Fruit fly (Drosophila melanogaster) whole organism, embryonic: ENCODE data around the gene tst.

Experiments
- Ada2b ChIP-seq: fragments of 200-800 bp; sonication (Bioruptor generic); IDR thresholded peaks from 2 replicates; pipeline ENCODE4 v1.3.6; 2022; ENCODE audit warnings: missing biosample characterization, missing genetic modification characterization
- Atf-2 ChIP-seq: fragments of 200-800 bp; sonication (Bioruptor generic); optimal IDR thresholded peaks from 2 replicates; lab custom pipeline; 2016; ENCODE audit warnings: missing biosample characterization, missing genetic modification characterization
- Atf6 ChIP-seq: fragments of 200-800 bp; sonication (Bioruptor generic); IDR thresholded peaks from 2 replicates; pipeline ENCODE4 v1.3.6; 2022; ENCODE audit warnings: missing biosample characterization, missing genetic modification characterization
- B-H2 ChIP-seq: fragments of 200-800 bp; sonication (Bioruptor generic); optimal IDR thresholded peaks from 2 replicates; lab custom pipeline; 2018; ENCODE audit warnings: missing biosample characterization, mild to moderate bottlenecking, missing genetic modification characterization
- Blimp-1 ChIP-seq: fragments of 200-800 bp; sonication (Bioruptor generic); optimal IDR thresholded peaks from 3 replicates; lab custom pipeline; 2018; ENCODE audit warnings: missing biosample characterization, missing genetic modification characterization, mild to moderate bottlenecking, moderate library complexity, missing genetic modification reagents
- CG10209 ChIP-seq: fragments of 200-800 bp; sonication (Bioruptor generic); optimal IDR thresholded peaks from 3 replicates; lab custom pipeline; 2017; ENCODE audit warnings: missing biosample characterization, mild to moderate bottlenecking, missing genetic modification characterization, missing genetic modification reagents
- CG10431 ChIP-seq: fragments of 200-800 bp; sonication (Bioruptor generic); optimal IDR thresholded peaks from 3 replicates; lab custom pipeline; 2018; ENCODE audit warnings: missing biosample characterization, mild to moderate bottlenecking, missing genetic modification characterization
- CG10462 ChIP-seq: fragments of 200-800 bp; sonication (Bioruptor generic); optimal IDR thresholded peaks from 2 replicates; lab custom pipeline; 2016; ENCODE audit warnings: missing biosample characterization, missing genetic modification characterization
- CG11560 ChIP-seq: fragments of 200-800 bp; sonication (Bioruptor generic); IDR thresholded peaks from 3 replicates; pipeline ENCODE4 v1.3.6; 2022; ENCODE audit warnings: missing biosample characterization, missing genetic modification characterization
- CG11723 ChIP-seq: fragments of 200-800 bp; sonication (Bioruptor generic); optimal IDR thresholded peaks from 2 replicates; lab custom pipeline; 2017; ENCODE audit warnings: missing biosample characterization, mild to moderate bottlenecking, missing genetic modification characterization
- CG1233 ChIP-seq: fragments of 200-800 bp; sonication (Bioruptor generic); optimal IDR thresholded peaks from 4 replicates; lab custom pipeline; 2018; ENCODE audit warnings: missing biosample characterization, mild to moderate bottlenecking, missing genetic modification characterization
- CG13894 ChIP-seq: fragments of 200-800 bp; sonication (Bioruptor generic); optimal IDR thresholded peaks from 3 replicates; lab custom pipeline; 2018; ENCODE audit warnings: missing biosample characterization, mild to moderate bottlenecking, missing genetic modification characterization, moderate library complexity
- CG1602 ChIP-seq: fragments of 200-800 bp; sonication (Bioruptor generic); optimal IDR thresholded peaks from 3 replicates; lab custom pipeline; 2016; ENCODE audit warnings: missing biosample characterization, missing genetic modification characterization
- CG1603 ChIP-seq: fragments of 200-800 bp; sonication (Bioruptor generic); optimal IDR thresholded peaks from 2 replicates; lab custom pipeline; 2019; ENCODE audit warnings: missing biosample characterization, mild to moderate bottlenecking, missing genetic modification characterization, moderate library complexity
- CG16815 ChIP-seq: fragments of 200-800 bp; sonication (Bioruptor generic); optimal IDR thresholded peaks from 3 replicates; lab custom pipeline; 2017; ENCODE audit warnings: missing biosample characterization, mild to moderate bottlenecking, missing genetic modification characterization
- CG17568 ChIP-seq: fragments of 200-800 bp; sonication (Bioruptor generic); optimal IDR thresholded peaks from 2 replicates; lab custom pipeline; 2018; ENCODE audit warnings: missing biosample characterization, mild to moderate bottlenecking, missing genetic modification characterization, moderate library complexity
- CG4404 ChIP-seq: fragments of 200-800 bp; sonication (Bioruptor generic); IDR thresholded peaks from 2 replicates; pipeline ENCODE4 v1.3.6; 2022; ENCODE audit warnings: missing biosample characterization, missing genetic modification characterization
- CG6254 ChIP-seq: fragments of 200-800 bp; sonication (Bioruptor generic); optimal IDR thresholded peaks from 3 replicates; lab custom pipeline; 2017; ENCODE audit warnings: mild to moderate bottlenecking, missing biosample characterization, missing genetic modification reagents, missing genetic modification characterization
- CG7556 ChIP-seq: fragments of 200-800 bp; sonication (Bioruptor generic); optimal IDR thresholded peaks from 2 replicates; lab custom pipeline; 2017; ENCODE audit warnings: missing biosample characterization, mild to moderate bottlenecking, missing genetic modification characterization
- CG7987 ChIP-seq: fragments of 200-800 bp; sonication (Bioruptor generic); optimal IDR thresholded peaks from 2 replicates; lab custom pipeline; 2018; ENCODE audit warnings: missing biosample characterization, mild to moderate bottlenecking, missing genetic modification characterization, moderate library complexity
- CG8765 ChIP-seq: fragments of 200-800 bp; sonication (Bioruptor generic); IDR thresholded peaks from 2 replicates; pipeline ENCODE4 v1.3.6; 2022; ENCODE audit warnings: missing biosample characterization, missing genetic modification characterization
- CG9437 ChIP-seq: fragments of 200-800 bp; sonication (Bioruptor generic); optimal IDR thresholded peaks from 2 replicates; lab custom pipeline; 2018; ENCODE audit warnings: missing biosample characterization, mild to moderate bottlenecking, missing genetic modification characterization
- Camta ChIP-seq: fragments of 200-800 bp; sonication (Bioruptor generic); optimal IDR thresholded peaks from 2 replicates; lab custom pipeline; 2016; ENCODE audit warnings: missing biosample characterization, missing genetic modification characterization
- Dp ChIP-seq: fragments of 200-800 bp; sonication (Bioruptor generic); optimal IDR thresholded peaks from 2 replicates; lab custom pipeline; 2018; ENCODE audit warnings: missing biosample characterization, mild to moderate bottlenecking, missing genetic modification characterization, moderate library complexity
- MTF-1 ChIP-seq: fragments of 200-800 bp; sonication (Bioruptor generic); optimal IDR thresholded peaks from 2 replicates; lab custom pipeline; 2018; ENCODE audit warnings: missing biosample characterization, mild to moderate bottlenecking, missing genetic modification characterization, borderline replicate concordance
- Mes4 ChIP-seq: fragments of 200-800 bp; sonication (Bioruptor generic); optimal IDR thresholded peaks from 2 replicates; lab custom pipeline; 2016; ENCODE audit warnings: missing biosample characterization, missing genetic modification characterization
- NfI ChIP-seq: fragments of 200-800 bp; sonication (Bioruptor generic); optimal IDR thresholded peaks from 3 replicates; lab custom pipeline; 2018; ENCODE audit warnings: missing biosample characterization, mild to moderate bottlenecking, missing genetic modification characterization, moderate library complexity
- Stat92E ChIP-seq, 3 experiments: fragments of >200 bp in 2 of 3; fragments of 200-800 bp in 1 of 3; sonication (Bioruptor generic) in 1 of 3; optimal IDR thresholded peaks; 2 replicates each; lab custom pipeline; 2017 to 2019; ENCODE audit warnings: missing biosample characterization in 3 of 3, missing genetic modification characterization in 3 of 3, mild to moderate bottlenecking in 1 of 3, moderate library complexity in 1 of 3
- Tbp ChIP-seq: fragments of >200 bp; optimal IDR thresholded peaks from 2 replicates; lab custom pipeline; 2018; ENCODE audit warnings: missing biosample characterization, missing genetic modification characterization
- YL-1 ChIP-seq: fragments of 200-800 bp; sonication (Bioruptor generic); optimal IDR thresholded peaks from 3 replicates; lab custom pipeline; 2017; ENCODE audit warnings: missing biosample characterization, mild to moderate bottlenecking, missing genetic modification characterization
- bcd ChIP-seq: fragments of 200-800 bp; sonication (Bioruptor generic); optimal IDR thresholded peaks from 2 replicates; lab custom pipeline; 2017; ENCODE audit warnings: missing biosample characterization, mild to moderate bottlenecking, missing genetic modification characterization
- br ChIP-seq: fragments of >200 bp; optimal IDR thresholded peaks from 2 replicates; lab custom pipeline; 2017
- bsh ChIP-seq, 2 experiments: fragments of 200-800 bp; sonication (Bioruptor generic); optimal IDR thresholded peaks; 2 replicates each; lab custom pipeline; 2017 to 2018; ENCODE audit warnings: mild to moderate bottlenecking in 2 of 2, missing biosample characterization in 2 of 2, missing genetic modification characterization in 2 of 2, moderate library complexity in 1 of 2
- chm ChIP-seq: fragments of 200-800 bp; sonication (Bioruptor generic); IDR thresholded peaks from 2 replicates; pipeline ENCODE4 v1.3.6; 2022; ENCODE audit warnings: missing biosample characterization, missing genetic modification characterization
- ci ChIP-seq: fragments of 200-800 bp; sonication (Bioruptor generic); IDR thresholded peaks from 3 replicates; pipeline ENCODE4 v1.3.6; 2022; ENCODE audit warnings: missing biosample characterization, missing genetic modification characterization
- ems ChIP-seq: fragments of 200-800 bp; sonication (Bioruptor generic); optimal IDR thresholded peaks from 3 replicates; lab custom pipeline; 2016; ENCODE audit warnings: missing biosample characterization, missing genetic modification characterization
- eve ChIP-seq, 2 experiments: fragments of >200 bp; optimal IDR thresholded peaks; 2 replicates each; lab custom pipeline; 2017; ENCODE audit warnings: missing biosample characterization in 2 of 2, missing genetic modification characterization in 2 of 2
- exex ChIP-seq: fragments of 200-800 bp; sonication (Bioruptor generic); optimal IDR thresholded peaks from 4 replicates; lab custom pipeline; 2018; ENCODE audit warnings: missing biosample characterization, mild to moderate bottlenecking, missing genetic modification characterization, moderate library complexity
- ftz-f1 ChIP-seq: fragments of 200-800 bp; sonication (Bioruptor generic); optimal IDR thresholded peaks from 2 replicates; lab custom pipeline; 2016; ENCODE audit warnings: missing biosample characterization, missing genetic modification characterization
- gt ChIP-seq: fragments of 200-800 bp; sonication (Bioruptor generic); IDR thresholded peaks from 2 replicates; pipeline ENCODE4 v1.3.6; 2022; ENCODE audit warnings: missing biosample characterization, missing genetic modification characterization
- h ChIP-seq: fragments of >200 bp; optimal IDR thresholded peaks from 2 replicates; lab custom pipeline; 2017
- hth ChIP-seq: fragments of >200 bp; optimal IDR thresholded peaks from 2 replicates; lab custom pipeline; 2017; ENCODE audit warnings: inconsistent platforms
- ken ChIP-seq: fragments of 200-800 bp; sonication (Bioruptor generic); IDR thresholded peaks from 3 replicates; pipeline ENCODE4 v1.3.6; 2022; ENCODE audit warnings: missing biosample characterization, missing genetic modification characterization
- nerfin-2 ChIP-seq: fragments of 200-800 bp; sonication (Bioruptor generic); IDR thresholded peaks from 2 replicates; pipeline ENCODE4 v1.3.6; 2022; ENCODE audit warnings: missing biosample characterization, missing genetic modification characterization; ENCODE audit not compliant: partially characterized antibody
- nom ChIP-seq: fragments of 200-800 bp; sonication (Bioruptor generic); optimal IDR thresholded peaks from 2 replicates; lab custom pipeline; 2017; ENCODE audit warnings: missing biosample characterization, missing genetic modification characterization, mild to moderate bottlenecking, moderate library complexity, missing genetic modification reagents
- org-1 ChIP-seq: fragments of 200-800 bp; sonication (Bioruptor generic); optimal IDR thresholded peaks from 2 replicates; lab custom pipeline; 2017; ENCODE audit warnings: missing biosample characterization, missing genetic modification characterization
- peb ChIP-seq: fragments of 200-800 bp; sonication (Bioruptor generic); IDR thresholded peaks from 2 replicates; pipeline ENCODE4 v1.3.6; 2022; ENCODE audit warnings: missing biosample characterization, missing genetic modification characterization
- pita ChIP-seq: fragments of 200-800 bp; sonication (Bioruptor generic); optimal IDR thresholded peaks from 2 replicates; lab custom pipeline; 2017; ENCODE audit warnings: missing biosample characterization, mild to moderate bottlenecking, missing genetic modification characterization
- so ChIP-seq: fragments of 200-800 bp; sonication (Bioruptor generic); IDR thresholded peaks from 3 replicates; pipeline ENCODE4 v1.3.6; 2022; ENCODE audit warnings: missing biosample characterization, missing genetic modification characterization
- wor ChIP-seq: fragments of 200-800 bp; sonication (Bioruptor generic); IDR thresholded peaks from 2 replicates; pipeline ENCODE4 v1.3.6; 2022; ENCODE audit warnings: missing biosample characterization, missing genetic modification characterization
- yki ChIP-seq: fragments of >200 bp; optimal IDR thresholded peaks from 3 replicates; lab custom pipeline; 2018
- zfh1 ChIP-seq: fragments of 200-800 bp; sonication (Bioruptor generic); IDR thresholded peaks from 3 replicates; pipeline ENCODE4 v1.3.6; 2022; ENCODE audit warnings: missing biosample characterization, missing genetic modification characterization

Gene tst

dm6 chr3R:23752728-23753127, 19.9 kb downstream of the tst start, which contains the start of the genes RanBP3 and Rpt5 (continued):
- TF ChIP-seq NfI (peak; percentile 62), Tbp (GFP tag; lab: Kevin White, UChicago) (no peak), CG17568 (GFP tag; lab: Kevin White, UChicago) (no peak), CG13894 (tag; lab: Kevin White, UChicago) (no peak), Blimp-1 (no peak), nerfin-2 (peak; percentile 75), CG9437 (GFP tag; lab: Kevin White, UChicago) (no peak), CG1602 (GFP tag; lab: Kevin White, UChicago) (no peak), ken (GFP tag; lab: Robert Waterston, UW) (peak; percentile 62; the same call in 1 of the 3 replicates), ci (GFP tag; lab: Robert Waterston, UW) (peak; percentile 75; the same call in 2 of the 3 replicates), so (no peak), CG4404 (GFP tag; lab: Robert Waterston, UW) (no peak), CG6254 (no peak), hth (no peak), CG10462 (peak; percentile 0), yki (no peak), peb (0 out of 2 replicates have a peak, but pooled peaks have one; percentile 33), bsh (GFP tag; optimal IDR thresholded peaks at IDR 0.05; lab: Kevin White, UChicago) (peak in 1 of 2 experiments; percentile 9), B-H2 (GFP tag; lab: Kevin White, UChicago) (peak; percentile 65), CG7556 (peak; percentile 17), Mes4 (GFP tag; lab: Kevin White, UChicago) (peak; percentile 9), Stat92E (GFP tag; optimal IDR thresholded peaks at IDR 0.05; lab: Kevin White, UChicago) (peak in 1 of 3 experiments; percentile 2), CG8765 (GFP tag; lab: Robert Waterston, UW) (no peak), MTF-1 (no peak), Ada2b (GFP tag; lab: Robert Waterston, UW) (no peak), CG1603 (tag; lab: Kevin White, UChicago) (no peak), ems (GFP tag; lab: Kevin White, UChicago) (no peak), CG11723 (GFP tag; lab: Kevin White, UChicago) (no peak), h (lab: Kevin White, UChicago) (no peak), Atf6 (no peak), CG7987 (GFP tag; lab: Kevin White, UChicago) (peak; percentile 55), CG10431 (no peak), chm (GFP tag; lab: Robert Waterston, UW) (peak; percentile 30; the same call in 1 of the 2 replicates), eve (GFP tag; optimal IDR thresholded peaks at IDR 0.05; lab: Kevin White, UChicago) (no peak), br (no peak), CG1233 (peak; percentile 27), zfh1 (GFP tag; lab: Robert Waterston, UW) (peak; percentile 38; the same call in 1 of the 3 replicates), Camta (GFP tag; lab: Kevin White, UChicago) (peak; percentile 6), gt (GFP tag; lab: Robert Waterston, UW) (no peak), CG11560 (tag; lab: Robert Waterston, UW) (no peak), exex (no peak), wor (GFP tag; lab: Robert Waterston, UW) (no peak), nom (GFP tag; lab: Kevin White, UChicago) (peak; percentile 62), bcd (GFP tag; lab: Kevin White, UChicago) (no peak), pita (GFP tag; lab: Kevin White, UChicago) (no peak), CG10209 (GFP tag; lab: Kevin White, UChicago) (peak; percentile 55), Dp (GFP tag; lab: Kevin White, UChicago) (peak; percentile 55), org-1 (GFP tag; lab: Kevin White, UChicago) (no peak), Atf-2 (GFP tag; lab: Kevin White, UChicago) (peak; percentile 48), CG16815 (GFP tag; lab: Kevin White, UChicago) (no peak), ftz-f1 (GFP tag; lab: Kevin White, UChicago) (peak; percentile 63), YL-1 (GFP tag; lab: Kevin White, UChicago) (peak; percentile 91)
